Fruit fly (Drosophila melanogaster) whole organism, embryonic: ENCODE data around the gene CG1233.
A peak's percentile ranks its signal among the peaks of the same experiment; 100 is the strongest.

Source experiments
- Bdp1 ChIP-seq: fragments of 200-800 bp; sonication (Bioruptor generic); optimal IDR thresholded peaks from 3 replicates; lab custom pipeline; 2016; ENCODE audit warnings: missing biosample characterization, missing genetic modification characterization
- BtbVII ChIP-seq: fragments of 200-800 bp; sonication (Bioruptor generic); optimal IDR thresholded peaks from 3 replicates; lab custom pipeline; 2017; ENCODE audit warnings: missing biosample characterization, mild to moderate bottlenecking, missing genetic modification characterization
- CG11560 ChIP-seq: fragments of 200-800 bp; sonication (Bioruptor generic); IDR thresholded peaks from 3 replicates; pipeline ENCODE4 v1.3.6; 2022; ENCODE audit warnings: missing biosample characterization, missing genetic modification characterization
- CG12744 ChIP-seq: fragments of 200-800 bp; sonication (Bioruptor generic); optimal IDR thresholded peaks from 2 replicates; lab custom pipeline; 2016; ENCODE audit warnings: missing biosample characterization, missing genetic modification characterization
- CG12769 ChIP-seq: fragments of 200-800 bp; sonication (Bioruptor generic); optimal IDR thresholded peaks from 2 replicates; lab custom pipeline; 2019; ENCODE audit warnings: missing biosample characterization, mild to moderate bottlenecking, missing genetic modification characterization, moderate library complexity
- CG14667 ChIP-seq: fragments of 200-800 bp; sonication (Bioruptor generic); IDR thresholded peaks from 2 replicates; pipeline ENCODE4 v1.3.6; 2022; ENCODE audit warnings: missing biosample characterization, missing genetic modification characterization
- CG1529 ChIP-seq: fragments of 200-800 bp; sonication (Bioruptor generic); optimal IDR thresholded peaks from 3 replicates; lab custom pipeline; 2018; ENCODE audit warnings: missing biosample characterization, missing genetic modification characterization
- CG2116 ChIP-seq: fragments of 200-800 bp; sonication (Bioruptor generic); optimal IDR thresholded peaks from 3 replicates; lab custom pipeline; 2018; ENCODE audit warnings: missing biosample characterization, mild to moderate bottlenecking, missing genetic modification characterization
- CG2120 ChIP-seq: fragments of 200-800 bp; sonication (Bioruptor generic); optimal IDR thresholded peaks from 3 replicates; lab custom pipeline; 2016; ENCODE audit warnings: missing biosample characterization, missing genetic modification characterization
- CG31441 ChIP-seq: fragments of 200-800 bp; sonication (Bioruptor generic); IDR thresholded peaks from 2 replicates; pipeline ENCODE4 v1.3.6; 2022; ENCODE audit warnings: missing biosample characterization, missing genetic modification characterization
- CG3847 ChIP-seq: fragments of 200-800 bp; sonication (Bioruptor generic); IDR thresholded peaks from 2 replicates; pipeline ENCODE4 v1.3.6; 2022; ENCODE audit warnings: missing biosample characterization, missing genetic modification characterization
- CG4282 ChIP-seq: fragments of 200-800 bp; sonication (Bioruptor generic); optimal IDR thresholded peaks from 2 replicates; lab custom pipeline; 2016; ENCODE audit warnings: missing biosample characterization, missing genetic modification characterization
- CG4617 ChIP-seq: fragments of 200-800 bp; sonication (Bioruptor generic); optimal IDR thresholded peaks from 3 replicates; lab custom pipeline; 2016; ENCODE audit warnings: missing biosample characterization, missing genetic modification characterization, borderline replicate concordance
- CG4820 ChIP-seq: fragments of 200-800 bp; sonication (Bioruptor generic); optimal IDR thresholded peaks from 3 replicates; lab custom pipeline; 2016; ENCODE audit warnings: missing biosample characterization, missing genetic modification characterization
- CG6175 ChIP-seq: fragments of 200-800 bp; sonication (Bioruptor generic); IDR thresholded peaks from 3 replicates; pipeline ENCODE4 v1.3.6; 2022; ENCODE audit warnings: missing biosample characterization, missing genetic modification characterization
- CG6813 ChIP-seq: fragments of 200-800 bp; sonication (Bioruptor generic); optimal IDR thresholded peaks from 2 replicates; lab custom pipeline; 2017; ENCODE audit warnings: missing biosample characterization, missing genetic modification characterization, mild to moderate bottlenecking, moderate library complexity, missing genetic modification reagents
- CG7271 ChIP-seq: fragments of 200-800 bp; sonication (Bioruptor generic); optimal IDR thresholded peaks from 2 replicates; lab custom pipeline; 2018; ENCODE audit warnings: missing biosample characterization, mild to moderate bottlenecking, missing genetic modification characterization, moderate library complexity
- CG8388 ChIP-seq: fragments of 200-800 bp; sonication (Bioruptor generic); optimal IDR thresholded peaks from 2 replicates; lab custom pipeline; 2019; ENCODE audit warnings: missing biosample characterization, mild to moderate bottlenecking, missing genetic modification characterization, moderate library complexity
- CG8478 ChIP-seq: fragments of >200 bp; optimal IDR thresholded peaks from 2 replicates; lab custom pipeline; 2018
- CHES-1-like ChIP-seq: fragments of 200-800 bp; sonication (Bioruptor generic); optimal IDR thresholded peaks from 2 replicates; lab custom pipeline; 2016; ENCODE audit warnings: missing biosample characterization, missing genetic modification characterization
- Chrac-16 ChIP-seq: fragments of 200-800 bp; sonication (Bioruptor generic); optimal IDR thresholded peaks from 3 replicates; lab custom pipeline; 2016; ENCODE audit warnings: missing biosample characterization, missing genetic modification characterization
- CrebB ChIP-seq: fragments of 200-800 bp; sonication (Bioruptor generic); optimal IDR thresholded peaks from 3 replicates; lab custom pipeline; 2018; ENCODE audit warnings: missing biosample characterization, mild to moderate bottlenecking, missing genetic modification characterization
- Fer1 ChIP-seq: fragments of 200-800 bp; sonication (Bioruptor generic); optimal IDR thresholded peaks from 2 replicates; lab custom pipeline; 2017; ENCODE audit warnings: missing biosample characterization, mild to moderate bottlenecking, missing genetic modification characterization
- Hey ChIP-seq: fragments of 200-800 bp; sonication (Bioruptor generic); optimal IDR thresholded peaks from 3 replicates; lab custom pipeline; 2018; ENCODE audit warnings: missing biosample characterization, mild to moderate bottlenecking, missing genetic modification characterization
- Hsf ChIP-seq: fragments of 200-800 bp; sonication (Bioruptor generic); optimal IDR thresholded peaks from 3 replicates; lab custom pipeline; 2016; ENCODE audit warnings: missing biosample characterization, missing genetic modification characterization
- Jarid2 ChIP-seq: fragments of 200-800 bp; sonication (Bioruptor generic); optimal IDR thresholded peaks from 3 replicates; lab custom pipeline; 2017; ENCODE audit warnings: mild to moderate bottlenecking, missing biosample characterization, missing genetic modification reagents, missing genetic modification characterization
- Lim3 ChIP-seq: fragments of 200-800 bp; sonication (Bioruptor generic); IDR thresholded peaks from 2 replicates; pipeline ENCODE4 v1.3.6; 2022; ENCODE audit warnings: missing biosample characterization, missing genetic modification characterization
- NC2α ChIP-seq: fragments of 200-800 bp; sonication (Bioruptor generic); optimal IDR thresholded peaks from 2 replicates; lab custom pipeline; 2016; ENCODE audit warnings: missing biosample characterization, missing genetic modification characterization
- Oaz ChIP-seq: fragments of 200-800 bp; sonication (Bioruptor generic); IDR thresholded peaks from 2 replicates; pipeline ENCODE4 v1.3.6; 2022; ENCODE audit warnings: missing biosample characterization, missing genetic modification characterization
- Sry-β ChIP-seq: fragments of 200-800 bp; sonication (Bioruptor generic); optimal IDR thresholded peaks from 2 replicates; lab custom pipeline; 2018; ENCODE audit warnings: missing biosample characterization, mild to moderate bottlenecking, missing genetic modification characterization, moderate library complexity
- caup ChIP-seq: fragments of 200-800 bp; sonication (Bioruptor generic); optimal IDR thresholded peaks from 3 replicates; lab custom pipeline; 2017; ENCODE audit warnings: missing biosample characterization, mild to moderate bottlenecking, missing genetic modification characterization, moderate library complexity; ENCODE audit not compliant: severe bottlenecking
- ci ChIP-seq: fragments of 200-800 bp; sonication (Bioruptor generic); IDR thresholded peaks from 3 replicates; pipeline ENCODE4 v1.3.6; 2022; ENCODE audit warnings: missing biosample characterization, missing genetic modification characterization
- dm ChIP-seq: fragments of 200-800 bp; sonication (Bioruptor generic); optimal IDR thresholded peaks from 3 replicates; lab custom pipeline; 2016; ENCODE audit warnings: missing biosample characterization, missing genetic modification characterization
- fd3F ChIP-seq: fragments of 200-800 bp; sonication (Bioruptor generic); optimal IDR thresholded peaks from 2 replicates; lab custom pipeline; 2018; ENCODE audit warnings: missing biosample characterization, mild to moderate bottlenecking, missing genetic modification characterization, moderate library complexity
- ham ChIP-seq: fragments of 200-800 bp; sonication (Bioruptor generic); IDR thresholded peaks from 2 replicates; pipeline ENCODE4 v1.3.6; 2022; ENCODE audit warnings: missing biosample characterization, missing genetic modification characterization
- hbn ChIP-seq: fragments of 200-800 bp; sonication (Bioruptor generic); IDR thresholded peaks from 2 replicates; pipeline ENCODE4 v1.3.6; 2022; ENCODE audit warnings: missing biosample characterization, missing genetic modification characterization; ENCODE audit not compliant: partially characterized antibody
- jumu ChIP-seq: fragments of 200-800 bp; sonication (Bioruptor generic); optimal IDR thresholded peaks from 3 replicates; lab custom pipeline; 2016; ENCODE audit warnings: missing biosample characterization, missing genetic modification characterization
- lab ChIP-seq: fragments of 200-800 bp; sonication (Bioruptor generic); optimal IDR thresholded peaks from 3 replicates; lab custom pipeline; 2017; ENCODE audit warnings: missing biosample characterization, missing genetic modification characterization, mild to moderate bottlenecking, moderate library complexity, missing genetic modification reagents
- lov ChIP-seq, 2 experiments: fragments of 200-800 bp in 1 of 2; fragments of >200 bp in 1 of 2; sonication (Bioruptor generic) in 1 of 2; IDR thresholded peaks in 1 of 2; optimal IDR thresholded peaks in 1 of 2; 2 replicates in 1 of 2; 3 replicates in 1 of 2; pipeline versions ENCODE4 v1.3.6 to Lab custom; 2017 to 2022; ENCODE audit warnings: missing biosample characterization in 1 of 2, missing genetic modification characterization in 1 of 2
- luna ChIP-seq: fragments of 200-800 bp; sonication (Bioruptor generic); optimal IDR thresholded peaks from 2 replicates; lab custom pipeline; 2016; ENCODE audit warnings: missing biosample characterization, missing genetic modification characterization
- pfk ChIP-seq: fragments of 200-800 bp; sonication (Bioruptor generic); optimal IDR thresholded peaks from 2 replicates; lab custom pipeline; 2018; ENCODE audit warnings: missing biosample characterization, mild to moderate bottlenecking, missing genetic modification characterization, moderate library complexity
- pita ChIP-seq: fragments of 200-800 bp; sonication (Bioruptor generic); optimal IDR thresholded peaks from 2 replicates; lab custom pipeline; 2017; ENCODE audit warnings: missing biosample characterization, mild to moderate bottlenecking, missing genetic modification characterization
- scrt ChIP-seq: fragments of 200-800 bp; sonication (Bioruptor generic); optimal IDR thresholded peaks from 2 replicates; lab custom pipeline; 2018; ENCODE audit warnings: missing biosample characterization, mild to moderate bottlenecking, missing genetic modification characterization, moderate library complexity
- sna ChIP-seq: fragments of 200-800 bp; sonication (Bioruptor generic); IDR thresholded peaks from 2 replicates; pipeline ENCODE4 v1.3.6; 2022; ENCODE audit warnings: missing biosample characterization, missing genetic modification characterization; ENCODE audit not compliant: partially characterized antibody
- so ChIP-seq: fragments of 200-800 bp; sonication (Bioruptor generic); IDR thresholded peaks from 3 replicates; pipeline ENCODE4 v1.3.6; 2022; ENCODE audit warnings: missing biosample characterization, missing genetic modification characterization
- tup ChIP-seq: fragments of 200-800 bp; sonication (Bioruptor generic); optimal IDR thresholded peaks from 2 replicates; lab custom pipeline; 2016; ENCODE audit warnings: missing biosample characterization, mild to moderate bottlenecking, missing genetic modification characterization, moderate library complexity
- wor ChIP-seq: fragments of 200-800 bp; sonication (Bioruptor generic); IDR thresholded peaks from 2 replicates; pipeline ENCODE4 v1.3.6; 2022; ENCODE audit warnings: missing biosample characterization, missing genetic modification characterization
- zen ChIP-seq: fragments of 200-800 bp; sonication (Bioruptor generic); optimal IDR thresholded peaks from 3 replicates; lab custom pipeline; 2018; ENCODE audit warnings: missing biosample characterization, mild to moderate bottlenecking, missing genetic modification characterization, moderate library complexity

The CG1233 gene

DNA sequence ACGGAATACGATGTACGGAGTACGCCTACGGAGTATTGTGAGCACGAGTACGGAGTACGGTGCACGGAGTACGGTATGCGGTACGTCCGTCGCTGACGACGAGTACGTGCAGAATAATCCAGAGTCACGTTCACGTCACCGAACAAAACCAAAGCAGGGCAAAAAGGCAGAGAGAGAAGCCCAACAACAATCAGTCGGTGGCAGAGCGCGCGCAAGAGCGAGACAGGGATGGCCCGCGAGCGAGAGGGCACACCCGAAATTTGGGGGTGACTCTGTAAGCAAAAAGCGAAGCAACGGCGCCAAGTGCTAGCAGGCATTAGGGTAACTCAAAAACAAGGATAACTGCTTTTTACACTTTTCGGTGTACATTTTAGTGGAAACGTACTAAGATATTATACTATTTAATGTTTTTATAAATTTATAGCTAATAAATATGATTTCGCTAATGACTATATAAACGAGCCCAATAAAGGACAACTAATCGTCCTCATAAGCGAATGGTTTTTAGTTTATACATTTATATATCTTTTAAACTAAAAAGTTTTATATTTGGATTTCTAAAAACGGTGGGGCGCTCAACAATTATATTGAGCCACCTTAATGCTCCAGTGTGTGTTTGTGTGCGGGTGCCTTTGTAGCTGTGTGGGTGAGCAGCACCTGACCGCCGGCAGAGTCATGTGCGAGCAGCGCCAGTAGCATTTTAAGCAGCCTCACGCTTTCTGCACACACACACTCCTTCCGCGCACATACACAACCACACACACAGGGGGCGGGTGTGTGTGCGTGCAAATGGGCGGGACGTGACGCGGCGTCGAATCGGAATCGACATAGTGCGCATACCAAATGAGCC, 16.2 kb downstream of the CG1233 start (continued):
- TF ChIP-seq dm (GFP tag; lab: Kevin White, UChicago), result no peak
- peak; percentile 88 for TF ChIP-seq so (GFP tag; lab: Robert Waterston, UW)
- no peak for TF ChIP-seq NC2α (GFP tag; lab: Kevin White, UChicago)
- TF ChIP-seq CG12769 (tag; lab: Kevin White, UChicago), result no peak
- 0 out of 3 replicates have a peak, but pooled peaks have one; percentile 39 for TF ChIP-seq CG6175
- TF ChIP-seq CG12744 (GFP tag; lab: Kevin White, UChicago), result no peak
- peak; percentile 97 for TF ChIP-seq Fer1 (GFP tag; lab: Kevin White, UChicago)
- peak; percentile 88 for TF ChIP-seq fd3F (GFP tag; lab: Kevin White, UChicago)
- TF ChIP-seq CG1529 (GFP tag; lab: Kevin White, UChicago), result peak; percentile 89
- no peak for TF ChIP-seq CG4282 (GFP tag; lab: Kevin White, UChicago)
- peak; percentile 37 for TF ChIP-seq Bdp1 (GFP tag; lab: Kevin White, UChicago)
- TF ChIP-seq lov (optimal IDR thresholded peaks at IDR 0.05; lab: Kevin White, UChicago), result no peak
- no peak for TF ChIP-seq lov (GFP tag; IDR thresholded peaks at IDR 0.05; lab: Robert Waterston, UW)
- TF ChIP-seq Chrac-16, result peak; percentile 76
- TF ChIP-seq CG8388 (GFP tag; lab: Kevin White, UChicago), result peak; percentile 92
- TF ChIP-seq hbn (GFP tag; lab: Robert Waterston, UW), result no peak
- TF ChIP-seq Oaz (GFP tag; lab: Robert Waterston, UW), result no peak; the same call in 1 of the 2 replicates
- TF ChIP-seq CG6813 (GFP tag; lab: Kevin White, UChicago), result peak; percentile 93
- peak; percentile 35 for TF ChIP-seq CG4617
- peak; percentile 51; the same call in 2 of the 3 replicates for TF ChIP-seq CG11560
- TF ChIP-seq pita (GFP tag; lab: Kevin White, UChicago), result no peak
- peak; percentile 67 for TF ChIP-seq CG3847 (GFP tag; lab: Robert Waterston, UW)
- peak; percentile 76 for TF ChIP-seq CG8478
- peak; percentile 28 for TF ChIP-seq pfk
- no peak for TF ChIP-seq Hey
- TF ChIP-seq luna (GFP tag; lab: Kevin White, UChicago), result no peak
- TF ChIP-seq CrebB (tag; lab: Kevin White, UChicago), result peak; percentile 76
- TF ChIP-seq Jarid2 (GFP tag; lab: Kevin White, UChicago), result no peak
- peak; percentile 90 for TF ChIP-seq caup (GFP tag; lab: Kevin White, UChicago)
- TF ChIP-seq wor, result peak; percentile 63; the same call in 1 of the 2 replicates
- peak; percentile 74 for TF ChIP-seq CG2120 (GFP tag; lab: Kevin White, UChicago)
- TF ChIP-seq tup (GFP tag; lab: Kevin White, UChicago), result peak; percentile 57
- TF ChIP-seq Sry-β, result peak; percentile 35
- peak; percentile 57 for TF ChIP-seq CG14667 (GFP tag; lab: Robert Waterston, UW)
- TF ChIP-seq ci (GFP tag; lab: Robert Waterston, UW), result peak; percentile 64; the same call in 1 of the 3 replicates
- no peak for TF ChIP-seq jumu (GFP tag; lab: Kevin White, UChicago)
- TF ChIP-seq BtbVII (GFP tag; lab: Kevin White, UChicago), result peak; percentile 96
- TF ChIP-seq CG31441, result peak; percentile 97
- TF ChIP-seq Hsf (GFP tag; lab: Kevin White, UChicago), result peak; percentile 46
- peak; percentile 90 for TF ChIP-seq scrt (GFP tag; lab: Kevin White, UChicago)
- TF ChIP-seq CG4820 (GFP tag; lab: Kevin White, UChicago), result peak; percentile 79
- peak; percentile 66 for TF ChIP-seq CG2116 (GFP tag; lab: Kevin White, UChicago)
- no peak for TF ChIP-seq sna (GFP tag; lab: Robert Waterston, UW)
- 0 out of 2 replicates have a peak, but pooled peaks have one; percentile 23 for TF ChIP-seq ham (GFP tag; lab: Robert Waterston, UW)
- no peak for TF ChIP-seq CHES-1-like (GFP tag; lab: Kevin White, UChicago)
- TF ChIP-seq CG7271, result peak; percentile 40
- no peak for TF ChIP-seq Lim3 (GFP tag; lab: Robert Waterston, UW)
- TF ChIP-seq lab (GFP tag; lab: Kevin White, UChicago), result peak; percentile 95
- TF ChIP-seq zen (tag; lab: Kevin White, UChicago), result peak; percentile 65
